Fruit fly (Drosophila melanogaster) whole organism, embryonic: ENCODE measurements around the gene CG13721.

Experiments
- Abd-B ChIP-seq: fragments of 200-800 bp; sonication (Bioruptor generic); optimal IDR thresholded peaks from 2 replicates; lab custom pipeline; 2018; ENCODE audit warnings: missing biosample characterization, mild to moderate bottlenecking, missing genetic modification characterization, moderate library complexity
- CG1024 ChIP-seq: fragments of 200-800 bp; sonication (Bioruptor generic); IDR thresholded peaks from 2 replicates; pipeline ENCODE4 v1.3.6; 2022; ENCODE audit warnings: missing biosample characterization, missing genetic modification characterization
- CG10979 ChIP-seq: fragments of 200-800 bp; sonication (Bioruptor generic); optimal IDR thresholded peaks from 2 replicates; lab custom pipeline; 2018; ENCODE audit warnings: missing biosample characterization, mild to moderate bottlenecking, missing genetic modification characterization, moderate library complexity
- CG11696 ChIP-seq: fragments of 200-800 bp; sonication (Bioruptor generic); IDR thresholded peaks from 2 replicates; pipeline ENCODE4 v1.3.6; 2022; ENCODE audit warnings: missing biosample characterization, missing genetic modification characterization
- CG11723 ChIP-seq: fragments of 200-800 bp; sonication (Bioruptor generic); optimal IDR thresholded peaks from 2 replicates; lab custom pipeline; 2017; ENCODE audit warnings: missing biosample characterization, mild to moderate bottlenecking, missing genetic modification characterization
- CG12219 ChIP-seq: fragments of 200-800 bp; sonication (Bioruptor generic); optimal IDR thresholded peaks from 3 replicates; lab custom pipeline; 2018; ENCODE audit warnings: missing biosample characterization, mild to moderate bottlenecking, missing genetic modification characterization
- CG13123 ChIP-seq: fragments of 200-800 bp; sonication (Bioruptor generic); optimal IDR thresholded peaks from 2 replicates; lab custom pipeline; 2016; ENCODE audit warnings: missing biosample characterization, missing genetic modification characterization
- CG14710 ChIP-seq: fragments of 200-800 bp; sonication (Bioruptor generic); optimal IDR thresholded peaks from 3 replicates; lab custom pipeline; 2019; ENCODE audit warnings: missing biosample characterization, mild to moderate bottlenecking, missing genetic modification characterization, moderate library complexity
- CG15011 ChIP-seq: fragments of 200-800 bp; sonication (Bioruptor generic); optimal IDR thresholded peaks from 3 replicates; lab custom pipeline; 2018; ENCODE audit warnings: missing biosample characterization, mild to moderate bottlenecking, missing genetic modification characterization
- CG15601 ChIP-seq: fragments of 200-800 bp; sonication (Bioruptor generic); optimal IDR thresholded peaks from 3 replicates; lab custom pipeline; 2019; ENCODE audit warnings: missing biosample characterization, mild to moderate bottlenecking, missing genetic modification characterization, moderate library complexity
- CG1602 ChIP-seq: fragments of 200-800 bp; sonication (Bioruptor generic); optimal IDR thresholded peaks from 3 replicates; lab custom pipeline; 2016; ENCODE audit warnings: missing biosample characterization, missing genetic modification characterization
- CG17328 ChIP-seq: fragments of 200-800 bp; sonication (Bioruptor generic); IDR thresholded peaks from 2 replicates; pipeline ENCODE4 v1.3.6; 2022; ENCODE audit warnings: missing biosample characterization, missing genetic modification characterization
- CG17359 ChIP-seq: fragments of 200-800 bp; sonication (Bioruptor generic); optimal IDR thresholded peaks from 3 replicates; lab custom pipeline; 2018; ENCODE audit warnings: missing biosample characterization, mild to moderate bottlenecking, missing genetic modification characterization, moderate library complexity
- CG2202 ChIP-seq: fragments of 200-800 bp; sonication (Bioruptor generic); optimal IDR thresholded peaks from 2 replicates; lab custom pipeline; 2018; ENCODE audit warnings: missing biosample characterization, mild to moderate bottlenecking, missing genetic modification characterization
- CG30431 ChIP-seq: fragments of 200-800 bp; sonication (Bioruptor generic); optimal IDR thresholded peaks from 2 replicates; lab custom pipeline; 2017; ENCODE audit warnings: missing biosample characterization, missing genetic modification characterization
- CG4404 ChIP-seq: fragments of 200-800 bp; sonication (Bioruptor generic); IDR thresholded peaks from 2 replicates; pipeline ENCODE4 v1.3.6; 2022; ENCODE audit warnings: missing biosample characterization, missing genetic modification characterization
- CG4707 ChIP-seq: fragments of 200-800 bp; sonication (Bioruptor generic); optimal IDR thresholded peaks from 2 replicates; lab custom pipeline; 2018; ENCODE audit warnings: missing biosample characterization, mild to moderate bottlenecking, missing genetic modification characterization, moderate library complexity
- CG5180 ChIP-seq: fragments of 200-800 bp; sonication (Bioruptor generic); optimal IDR thresholded peaks from 3 replicates; lab custom pipeline; 2017; ENCODE audit warnings: missing biosample characterization, missing genetic modification characterization, mild to moderate bottlenecking, moderate library complexity, missing genetic modification reagents
- CG6689 ChIP-seq: fragments of 200-800 bp; sonication (Bioruptor generic); IDR thresholded peaks from 2 replicates; pipeline ENCODE4 v1.3.6; 2022; ENCODE audit warnings: missing biosample characterization, missing genetic modification characterization
- CG8388 ChIP-seq: fragments of 200-800 bp; sonication (Bioruptor generic); optimal IDR thresholded peaks from 2 replicates; lab custom pipeline; 2019; ENCODE audit warnings: missing biosample characterization, mild to moderate bottlenecking, missing genetic modification characterization, moderate library complexity
- CG8944 ChIP-seq: fragments of 200-800 bp; sonication (Bioruptor generic); optimal IDR thresholded peaks from 3 replicates; lab custom pipeline; 2016; ENCODE audit warnings: missing biosample characterization, missing genetic modification characterization
- CG9437 ChIP-seq: fragments of 200-800 bp; sonication (Bioruptor generic); optimal IDR thresholded peaks from 2 replicates; lab custom pipeline; 2018; ENCODE audit warnings: missing biosample characterization, mild to moderate bottlenecking, missing genetic modification characterization
- CG9727 ChIP-seq: fragments of 200-800 bp; sonication (Bioruptor generic); optimal IDR thresholded peaks from 3 replicates; lab custom pipeline; 2017; ENCODE audit warnings: missing biosample characterization, mild to moderate bottlenecking, missing genetic modification characterization
- D ChIP-seq, 2 experiments: fragments of 200-800 bp in 1 of 2; fragments of >200 bp in 1 of 2; sonication (Bioruptor generic) in 1 of 2; optimal IDR thresholded peaks; 2 replicates in 1 of 2; 3 replicates in 1 of 2; lab custom pipeline; 2017; ENCODE audit warnings: mild to moderate bottlenecking in 1 of 2, missing biosample characterization in 1 of 2, missing genetic modification characterization in 1 of 2, missing genetic modification reagents in 1 of 2
- D19A ChIP-seq: fragments of 200-800 bp; optimal IDR thresholded peaks from 3 replicates; lab custom pipeline; 2019; ENCODE audit warnings: missing biosample characterization, mild to moderate bottlenecking, missing genetic modification characterization, moderate library complexity
- E2f2 ChIP-seq: fragments of 200-800 bp; sonication (Bioruptor generic); IDR thresholded peaks from 2 replicates; pipeline ENCODE4 v1.3.6; 2022; ENCODE audit warnings: missing biosample characterization, missing genetic modification characterization
- Gug ChIP-seq: fragments of 200-800 bp; sonication (Bioruptor generic); IDR thresholded peaks from 4 replicates; pipeline ENCODE4 v1.3.6; 2022; ENCODE audit warnings: missing biosample characterization, missing genetic modification characterization
- H15 ChIP-seq: fragments of 200-800 bp; sonication (Bioruptor generic); IDR thresholded peaks from 3 replicates; pipeline ENCODE4 v1.3.6; 2022; ENCODE audit warnings: missing biosample characterization, missing genetic modification characterization
- H2.0 ChIP-seq: fragments of 200-800 bp; sonication (Bioruptor generic); IDR thresholded peaks from 2 replicates; pipeline ENCODE4 v1.3.6; 2022; ENCODE audit warnings: missing biosample characterization, missing genetic modification characterization
- Hr39 ChIP-seq: fragments of >200 bp; optimal IDR thresholded peaks from 2 replicates; lab custom pipeline; 2017
- Lhr ChIP-seq: fragments of 200-800 bp; sonication (Bioruptor generic); optimal IDR thresholded peaks from 3 replicates; lab custom pipeline; 2017; ENCODE audit warnings: mild to moderate bottlenecking, missing biosample characterization, missing genetic modification reagents, missing genetic modification characterization
- MBD-R2 ChIP-seq: fragments of 200-800 bp; sonication (Bioruptor generic); IDR thresholded peaks from 2 replicates; pipeline ENCODE4 v1.3.6; 2022; ENCODE audit warnings: missing biosample characterization, missing genetic modification characterization
- Optix ChIP-seq: fragments of 200-800 bp; sonication (Bioruptor generic); IDR thresholded peaks from 3 replicates; pipeline ENCODE4 v1.3.6; 2022; ENCODE audit warnings: missing biosample characterization, missing genetic modification characterization
- PHDP ChIP-seq: fragments of 200-800 bp; sonication (Bioruptor generic); optimal IDR thresholded peaks from 3 replicates; lab custom pipeline; 2018; ENCODE audit warnings: missing biosample characterization, mild to moderate bottlenecking, missing genetic modification characterization, moderate library complexity
- ara ChIP-seq: fragments of 200-800 bp; sonication (Bioruptor generic); IDR thresholded peaks from 2 replicates; pipeline ENCODE4 v1.3.6; 2022; ENCODE audit warnings: missing biosample characterization, missing genetic modification characterization
- chif ChIP-seq, 2 experiments: fragments of 200-800 bp; sonication (Bioruptor generic); optimal IDR thresholded peaks; 3 replicates each; lab custom pipeline; 2016; ENCODE audit warnings: missing biosample characterization in 2 of 2, missing genetic modification characterization in 2 of 2
- dysf ChIP-seq: fragments of 200-800 bp; sonication (Bioruptor generic); IDR thresholded peaks from 3 replicates; pipeline ENCODE4 v1.3.6; 2022; ENCODE audit warnings: missing biosample characterization, missing genetic modification characterization
- esg ChIP-seq: fragments of 200-800 bp; sonication (Bioruptor generic); conservative IDR thresholded peaks from 2 replicates; pipeline ENCODE4 v1.3.6; 2022; ENCODE audit warnings: missing biosample characterization, missing genetic modification characterization
- gsb ChIP-seq: fragments of 200-800 bp; sonication (Bioruptor generic); IDR thresholded peaks from 2 replicates; pipeline ENCODE4 v1.3.6; 2022; ENCODE audit warnings: missing biosample characterization, missing genetic modification characterization
- gsb-n ChIP-seq: fragments of 200-800 bp; sonication (Bioruptor generic); optimal IDR thresholded peaks from 3 replicates; lab custom pipeline; 2018; ENCODE audit warnings: missing biosample characterization, mild to moderate bottlenecking, missing genetic modification characterization
- ind ChIP-seq: fragments of 200-800 bp; sonication (Bioruptor generic); optimal IDR thresholded peaks from 3 replicates; lab custom pipeline; 2016; ENCODE audit warnings: missing biosample characterization, missing genetic modification characterization
- nerfin-1 ChIP-seq: fragments of 200-800 bp; sonication (Bioruptor generic); optimal IDR thresholded peaks from 3 replicates; lab custom pipeline; 2019; ENCODE audit warnings: missing biosample characterization, mild to moderate bottlenecking, missing genetic modification characterization, moderate library complexity
- oc ChIP-seq: fragments of 200-800 bp; sonication (Bioruptor generic); optimal IDR thresholded peaks from 2 replicates; lab custom pipeline; 2018; ENCODE audit warnings: missing biosample characterization, mild to moderate bottlenecking, missing genetic modification characterization, moderate library complexity
- pum ChIP-seq: fragments of 200-800 bp; sonication (Bioruptor generic); optimal IDR thresholded peaks from 2 replicates; lab custom pipeline; 2016; ENCODE audit warnings: missing biosample characterization, missing genetic modification characterization
- schlank ChIP-seq: fragments of 200-800 bp; sonication (Bioruptor generic); optimal IDR thresholded peaks from 2 replicates; lab custom pipeline; 2018; ENCODE audit warnings: missing biosample characterization, mild to moderate bottlenecking, missing genetic modification characterization
- slou ChIP-seq: fragments of 200-800 bp; sonication (Bioruptor generic); optimal IDR thresholded peaks from 3 replicates; lab custom pipeline; 2016; ENCODE audit warnings: missing biosample characterization, missing genetic modification characterization
- ssp ChIP-seq: fragments of 200-800 bp; sonication (Bioruptor generic); IDR thresholded peaks from 2 replicates; pipeline ENCODE4 v1.3.6; 2022; ENCODE audit warnings: missing biosample characterization, missing genetic modification characterization
- tll ChIP-seq, 2 experiments: fragments of 200-800 bp in 1 of 2; fragments of >200 bp in 1 of 2; sonication (Bioruptor generic) in 1 of 2; optimal IDR thresholded peaks; 2 replicates each; lab custom pipeline; 2017 to 2019; ENCODE audit warnings: missing biosample characterization in 2 of 2, missing genetic modification characterization in 2 of 2, mild to moderate bottlenecking in 1 of 2, moderate library complexity in 1 of 2
- vnd ChIP-seq: fragments of 200-800 bp; sonication (Bioruptor generic); IDR thresholded peaks from 3 replicates; pipeline ENCODE4 v1.3.6; 2022; ENCODE audit warnings: missing biosample characterization, missing genetic modification characterization; ENCODE audit not compliant: partially characterized antibody
- wor ChIP-seq: fragments of 200-800 bp; sonication (Bioruptor generic); IDR thresholded peaks from 2 replicates; pipeline ENCODE4 v1.3.6; 2022; ENCODE audit warnings: missing biosample characterization, missing genetic modification characterization

Gene CG13721

DNA sequence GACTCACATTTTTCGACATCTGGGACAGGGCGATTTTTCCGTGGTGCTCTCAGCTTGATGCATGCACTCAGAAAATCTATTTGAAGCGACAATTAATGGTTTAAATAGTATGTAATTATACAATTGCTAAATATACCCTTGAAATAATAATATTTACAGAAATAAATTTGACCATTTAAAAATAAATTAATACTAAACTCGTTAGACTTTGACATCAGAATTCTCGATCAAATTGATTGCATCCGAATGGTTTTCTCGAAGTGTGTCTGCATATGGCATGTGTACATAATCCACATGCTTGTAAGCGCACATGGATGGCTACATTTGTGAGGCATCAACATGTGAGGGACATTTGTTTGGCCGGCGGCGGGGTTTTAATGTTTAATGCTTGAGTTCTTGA, 49.1 kb upstream of the CG13721 start (continued):
- TF ChIP-seq CG5180 (GFP tag; lab: Kevin White, UChicago) (no peak), CG9437 (GFP tag; lab: Kevin White, UChicago) (peak; percentile 40), Lhr (GFP tag; lab: Kevin White, UChicago) (no peak), oc (peak; percentile 41), CG14710 (peak; percentile 90), CG15601 (tag; lab: Kevin White, UChicago) (peak; percentile 65), D (optimal IDR thresholded peaks at IDR 0.05; lab: Kevin White, UChicago) (no peak), D (GFP tag; optimal IDR thresholded peaks at IDR 0.05; lab: Kevin White, UChicago) (peak; percentile 69), CG15011 (GFP tag; lab: Kevin White, UChicago) (peak; percentile 26), H15 (GFP tag; lab: Robert Waterston, UW) (0 out of 3 replicates have a peak, but pooled peaks have one; percentile 15), CG1024 (GFP tag; lab: Robert Waterston, UW) (peak; percentile 35; the same call in 1 of the 2 replicates), CG13123 (peak; percentile 43), CG1602 (GFP tag; lab: Kevin White, UChicago) (peak; percentile 55), CG8944 (GFP tag; lab: Kevin White, UChicago) (no peak), CG12219 (GFP tag; lab: Kevin White, UChicago) (peak; percentile 54), CG11723 (GFP tag; lab: Kevin White, UChicago) (peak; percentile 2), ara (GFP tag; lab: Robert Waterston, UW) (peak; percentile 86), ssp (peak; percentile 55), CG2202 (tag; lab: Kevin White, UChicago) (peak; percentile 79), vnd (GFP tag; lab: Robert Waterston, UW) (no peak), E2f2 (GFP tag; lab: Robert Waterston, UW) (peak; percentile 40; the same call in 1 of the 2 replicates), CG8388 (GFP tag; lab: Kevin White, UChicago) (peak; percentile 77), Hr39 (lab: Kevin White, UChicago) (no peak), CG4404 (peak; percentile 84), schlank (tag; lab: Kevin White, UChicago) (no peak), CG9727 (GFP tag; lab: Kevin White, UChicago) (peak; percentile 88), D19A (tag; lab: Kevin White, UChicago) (peak; percentile 82), MBD-R2 (GFP tag; lab: Robert Waterston, UW) (0 out of 2 replicates have a peak, but pooled peaks have one; percentile 17), nerfin-1 (tag; lab: Kevin White, UChicago) (peak; percentile 63), pum (GFP tag; lab: Kevin White, UChicago) (no peak), H2.0 (GFP tag; lab: Robert Waterston, UW) (peak; percentile 20; the same call in 1 of the 2 replicates), gsb-n (peak; percentile 81), dysf (GFP tag; lab: Robert Waterston, UW) (peak; percentile 46; the same call in 1 of the 3 replicates), CG30431 (peak; percentile 47), CG10979 (tag; lab: Kevin White, UChicago) (peak; percentile 90), esg (GFP tag; lab: Robert Waterston, UW) (no peak), tll (GFP tag; optimal IDR thresholded peaks at IDR 0.05; lab: Kevin White, UChicago) (peak in 1 of 2 experiments; percentile 78), gsb (GFP tag; lab: Robert Waterston, UW) (no peak), Abd-B (peak; percentile 33), slou (GFP tag; lab: Kevin White, UChicago) (no peak), chif (GFP tag; optimal IDR thresholded peaks at IDR 0.05; lab: Kevin White, UChicago) (peak; percentile 20 to 31), wor (peak; percentile 30; the same call in 1 of the 2 replicates), CG17359 (tag; lab: Kevin White, UChicago) (peak; percentile 62), Optix (GFP tag; lab: Robert Waterston, UW) (no peak), CG17328 (GFP tag; lab: Robert Waterston, UW) (peak; percentile 72), CG4707 (peak; percentile 53), ind (GFP tag; lab: Kevin White, UChicago) (peak; percentile 28), PHDP (peak; percentile 46), Gug (GFP tag; lab: Robert Waterston, UW) (peak; percentile 20; the same call in 1 of the 4 replicates), CG11696 (0 out of 2 replicates have a peak, but pooled peaks have one; percentile 25), CG6689 (GFP tag; lab: Robert Waterston, UW) (peak; percentile 62)
